Worm (Caenorhabditis elegans) whole organism, L4 larva: ENCODE data around the gene C34C12.8.

ENCODE experiments used
- F37D6.2 ChIP-seq: sonication (generic microtip); optimal IDR thresholded peaks from 2 replicates; lab custom pipeline; 2016; ENCODE audit warnings: mild to moderate bottlenecking, missing genetic modification characterization, missing compliant biosample characterization
- R02D3.7 ChIP-seq: fragments of 150-350 bp; sonication (generic microtip); optimal IDR thresholded peaks from 3 replicates; lab custom pipeline; 2014; ENCODE audit warnings: missing biosample characterization, missing genetic modification characterization
- T26A8.4 ChIP-seq: fragments of 200-800 bp; sonication (Bioruptor generic); IDR thresholded peaks from 2 replicates; pipeline ENCODE4 v1.3.6; 2022; ENCODE audit warnings: missing genetic modification characterization, missing compliant biosample characterization
- Y105C5A.15 ChIP-seq: fragments of 200-800 bp; sonication (Bioruptor generic); IDR thresholded peaks from 2 replicates; pipeline ENCODE4 v1.3.6; 2022; ENCODE audit warnings: missing genetic modification characterization, missing compliant biosample characterization
- Y48G9A.11 ChIP-seq: fragments of 200-800 bp; sonication (Bioruptor generic); IDR thresholded peaks from 2 replicates; pipeline ENCODE4 v1.3.6; 2022; ENCODE audit warnings: missing genetic modification reagents, missing genetic modification characterization, missing compliant biosample characterization
- Y5F2A.4 ChIP-seq: fragments of 200-800 bp; sonication (Bioruptor generic); optimal IDR thresholded peaks from 2 replicates; lab custom pipeline; 2018; ENCODE audit warnings: mild to moderate bottlenecking, missing genetic modification characterization, missing compliant biosample characterization
- ZK337.2 ChIP-seq: fragments of 200-800 bp; sonication (Bioruptor generic); IDR thresholded peaks from 2 replicates; pipeline ENCODE4 v1.3.6; 2022; ENCODE audit warnings: missing genetic modification reagents, missing genetic modification characterization, missing compliant biosample characterization
- ZK546.5 ChIP-seq, 2 experiments: sonication (generic microtip); optimal IDR thresholded peaks; 2 replicates each; lab custom pipeline; 2017; ENCODE audit warnings: missing biosample characterization in 2 of 2, missing genetic modification characterization in 2 of 2
- aha-1 ChIP-seq: fragments of 150-350 bp; peaks from one replicate; lab custom pipeline; 2014; ENCODE audit warnings: missing biosample characterization, missing genetic modification characterization
- aly-2 ChIP-seq: sonication (generic microtip); optimal IDR thresholded peaks from 2 replicates; lab custom pipeline; 2018; ENCODE audit warnings: missing biosample characterization, missing genetic modification characterization
- arid-1 ChIP-seq: fragments of 200-800 bp; sonication (Bioruptor generic); conservative IDR thresholded peaks from 2 replicates; pipeline ENCODE4 v1.3.6; 2022; ENCODE audit warnings: missing genetic modification reagents, missing genetic modification characterization, missing compliant biosample characterization
- ceh-20 ChIP-seq: fragments of 200-800 bp; sonication (Bioruptor generic); IDR thresholded peaks from 2 replicates; pipeline ENCODE4 v1.3.6; 2022; ENCODE audit warnings: missing genetic modification reagents, missing genetic modification characterization, missing compliant biosample characterization
- ceh-32 ChIP-seq: sonication (generic microtip); optimal IDR thresholded peaks from 2 replicates; lab custom pipeline; 2016; ENCODE audit warnings: mild to moderate bottlenecking, missing genetic modification characterization, missing compliant biosample characterization; ENCODE audit not compliant: poor library complexity
- ceh-44 ChIP-seq: fragments of 200-800 bp; sonication (Bioruptor generic); IDR thresholded peaks from 2 replicates; pipeline ENCODE4 v1.3.6; 2022; ENCODE audit warnings: missing genetic modification reagents, missing genetic modification characterization, missing compliant biosample characterization
- ceh-62 ChIP-seq: sonication (generic microtip); optimal IDR thresholded peaks from 2 replicates; lab custom pipeline; 2017; ENCODE audit warnings: missing biosample characterization, missing genetic modification characterization
- ces-1 ChIP-seq: fragments of 150-350 bp; sonication (generic microtip); optimal IDR thresholded peaks from 4 replicates; lab custom pipeline; 2014; ENCODE audit warnings: missing biosample characterization, missing genetic modification reagents, missing genetic modification characterization
- ctbp-1 ChIP-seq: fragments of 200-800 bp; sonication (Bioruptor generic); IDR thresholded peaks from 2 replicates; pipeline ENCODE4 v1.3.6; 2022; ENCODE audit warnings: missing genetic modification reagents, missing genetic modification characterization, missing compliant biosample characterization
- dmd-6 ChIP-seq: fragments of 200-800 bp; sonication (Bioruptor generic); IDR thresholded peaks from 2 replicates; pipeline ENCODE4 v1.3.6; 2022; ENCODE audit warnings: missing genetic modification reagents, missing genetic modification characterization, missing compliant biosample characterization
- dmd-8 ChIP-seq: fragments of 200-800 bp; sonication (Bioruptor generic); IDR thresholded peaks from 2 replicates; pipeline ENCODE4 v1.3.6; 2022; ENCODE audit warnings: missing genetic modification characterization, missing compliant biosample characterization
- dpl-1 ChIP-seq: fragments of 150-350 bp; optimal IDR thresholded peaks from 2 replicates; lab custom pipeline; 2014; ENCODE audit warnings: missing biosample characterization, missing genetic modification reagents, missing genetic modification characterization
- dve-1 ChIP-seq: sonication (generic microtip); optimal IDR thresholded peaks from 2 replicates; lab custom pipeline; 2017; ENCODE audit warnings: antibody characterized with exemption, mild to moderate bottlenecking, missing genetic modification characterization, missing compliant biosample characterization; ENCODE audit not compliant: insufficient read depth
- egl-27 ChIP-seq: sonication (generic microtip); optimal IDR thresholded peaks from 3 replicates; lab custom pipeline; 2017; ENCODE audit warnings: missing biosample characterization, missing genetic modification reagents, missing genetic modification characterization
- egl-43 ChIP-seq: fragments of 200-800 bp; sonication (Bioruptor generic); IDR thresholded peaks from 2 replicates; pipeline ENCODE4 v1.3.6; 2022; ENCODE audit warnings: missing genetic modification reagents, missing genetic modification characterization, missing compliant biosample characterization
- fkh-10 ChIP-seq: fragments of 150-350 bp; optimal IDR thresholded peaks from 2 replicates; lab custom pipeline; 2014; ENCODE audit warnings: missing biosample characterization, missing genetic modification reagents, missing genetic modification characterization
- hif-1 ChIP-seq, 2 experiments: sonication (generic microtip); optimal IDR thresholded peaks; 2 replicates each; lab custom pipeline; 2016 to 2017; ENCODE audit warnings: missing compliant biosample characterization in 2 of 2, missing genetic modification characterization in 2 of 2, missing genetic modification reagents in 2 of 2, missing genotype in 2 of 2, mild to moderate bottlenecking in 1 of 2
- hlh-30 ChIP-seq: sonication (generic microtip); optimal IDR thresholded peaks from 2 replicates; lab custom pipeline; 2017; ENCODE audit warnings: antibody characterized with exemption, mild to moderate bottlenecking, missing genetic modification characterization, missing compliant biosample characterization; ENCODE audit not compliant: insufficient read depth
- hmg-1.1 ChIP-seq: fragments of 200-800 bp; sonication (Bioruptor generic); IDR thresholded peaks from 2 replicates; pipeline ENCODE4 v1.3.6; 2022; ENCODE audit warnings: missing genetic modification reagents, missing genetic modification characterization, missing compliant biosample characterization
- jun-1 ChIP-seq: fragments of 150-350 bp; optimal IDR thresholded peaks from 2 replicates; lab custom pipeline; 2014; ENCODE audit warnings: missing biosample characterization, missing genetic modification reagents, missing genetic modification characterization
- lin-38 ChIP-seq: fragments of 200-800 bp; sonication (Bioruptor generic); IDR thresholded peaks from 2 replicates; pipeline ENCODE4 v1.3.6; 2022; ENCODE audit warnings: missing genetic modification reagents, missing genetic modification characterization, missing compliant biosample characterization
- lin-39 ChIP-seq: fragments of 150-350 bp; optimal IDR thresholded peaks from 2 replicates; lab custom pipeline; 2014; ENCODE audit warnings: missing biosample characterization, missing genetic modification reagents, missing genetic modification characterization
- lir-3 ChIP-seq: sonication (generic microtip); optimal IDR thresholded peaks from 2 replicates; lab custom pipeline; 2016; ENCODE audit warnings: mild to moderate bottlenecking, missing genetic modification characterization, missing compliant biosample characterization
- mdl-1 ChIP-seq, 2 experiments: fragments of 150-350 bp in 1 of 2; sonication (generic microtip) in 1 of 2; optimal IDR thresholded peaks; 2 replicates each; lab custom pipeline; 2014 to 2017; ENCODE audit warnings: missing biosample characterization in 2 of 2, missing genetic modification characterization in 2 of 2
- mdt-29 ChIP-seq: fragments of 200-800 bp; sonication (Bioruptor generic); IDR thresholded peaks from 2 replicates; pipeline ENCODE4 v1.3.6; 2022; ENCODE audit warnings: missing genetic modification reagents, missing genetic modification characterization, missing compliant biosample characterization
- mep-1 ChIP-seq: fragments of 150-350 bp; sonication (generic microtip); optimal IDR thresholded peaks from 3 replicates; lab custom pipeline; 2014; ENCODE audit warnings: missing biosample characterization, missing genetic modification characterization
- nhr-25 ChIP-seq: sonication (generic microtip); optimal IDR thresholded peaks from 2 replicates; lab custom pipeline; 2017; ENCODE audit warnings: missing genetic modification characterization, mild to moderate bottlenecking, missing compliant biosample characterization, antibody characterized with exemption, moderate library complexity, borderline replicate concordance; ENCODE audit not compliant: insufficient read depth
- nhr-28 ChIP-seq: fragments of 150-350 bp; optimal IDR thresholded peaks from 2 replicates; lab custom pipeline; 2014; ENCODE audit warnings: missing biosample characterization, missing genetic modification characterization
- nhr-41 ChIP-seq: fragments of 200-800 bp; sonication (Bioruptor generic); IDR thresholded peaks from 2 replicates; pipeline ENCODE4 v1.3.6; 2022; ENCODE audit warnings: missing genetic modification reagents, missing genetic modification characterization, missing compliant biosample characterization
- nhr-48 ChIP-seq: sonication (generic microtip); optimal IDR thresholded peaks from 2 replicates; lab custom pipeline; 2016; ENCODE audit warnings: mild to moderate bottlenecking, missing genetic modification characterization, missing compliant biosample characterization
- nhr-6 ChIP-seq: fragments of 150-350 bp; optimal IDR thresholded peaks from 2 replicates; lab custom pipeline; 2014; ENCODE audit warnings: missing biosample characterization, missing genetic modification characterization
- nhr-76 ChIP-seq: fragments of 150-350 bp; optimal IDR thresholded peaks from 2 replicates; lab custom pipeline; 2014; ENCODE audit warnings: missing biosample characterization, missing genetic modification characterization
- nhr-77 ChIP-seq: fragments of 150-350 bp; optimal IDR thresholded peaks from 2 replicates; lab custom pipeline; 2014; ENCODE audit warnings: missing biosample characterization, missing genetic modification characterization
- pha-4 ChIP-seq, 2 experiments: fragments of 150-350 bp in 1 of 2; fragments of 200-800 bp in 1 of 2; sonication (Bioruptor generic) in 1 of 2; IDR thresholded peaks in 1 of 2; optimal IDR thresholded peaks in 1 of 2; 2 replicates each; pipeline versions ENCODE4 v1.3.6 to Lab custom; 2014 to 2022; ENCODE audit warnings: missing genetic modification characterization in 2 of 2, missing genetic modification reagents in 2 of 2, missing biosample characterization in 1 of 2, missing compliant biosample characterization in 1 of 2
- pqm-1 ChIP-seq: sonication (generic microtip); optimal IDR thresholded peaks from 2 replicates; lab custom pipeline; 2017; ENCODE audit warnings: missing biosample characterization, missing genetic modification characterization
- rbr-2 ChIP-seq: sonication (generic microtip); optimal IDR thresholded peaks from 2 replicates; lab custom pipeline; 2016; ENCODE audit warnings: missing genotype, missing genetic modification characterization, missing compliant biosample characterization
- saeg-2 ChIP-seq: fragments of 200-800 bp; sonication (Bioruptor generic); IDR thresholded peaks from 2 replicates; pipeline ENCODE4 v1.3.6; 2022; ENCODE audit warnings: missing genetic modification reagents, missing genetic modification characterization, missing compliant biosample characterization
- spr-1 ChIP-seq: sonication (generic microtip); optimal IDR thresholded peaks from 2 replicates; lab custom pipeline; 2016; ENCODE audit warnings: mild to moderate bottlenecking, missing genetic modification characterization, missing compliant biosample characterization
- tag-97 ChIP-seq: fragments of 200-800 bp; sonication (Bioruptor generic); IDR thresholded peaks from 2 replicates; pipeline ENCODE4 v1.3.6; 2022; ENCODE audit warnings: missing genetic modification characterization, missing compliant biosample characterization
- unc-130 ChIP-seq: sonication (generic microtip); optimal IDR thresholded peaks from 2 replicates; lab custom pipeline; 2016; ENCODE audit warnings: missing genetic modification reagents, missing genetic modification characterization, missing compliant biosample characterization
- zfp-2 ChIP-seq: sonication (generic microtip); optimal IDR thresholded peaks from 2 replicates; lab custom pipeline; 2016; ENCODE audit warnings: mild to moderate bottlenecking, missing genetic modification characterization, missing compliant biosample characterization
- zip-11 ChIP-seq: fragments of 200-800 bp; sonication (Bioruptor generic); IDR thresholded peaks from 2 replicates; pipeline ENCODE4 v1.3.6; 2022; ENCODE audit warnings: missing genetic modification characterization, missing compliant biosample characterization

Gene C34C12.8

ce11 chrIII:3505051-3505548 lies 44.9 kb downstream of the C34C12.8 start, which contains the start of gene lias-1 (continued):
- TF ChIP-seq nhr-25 (tag; lab: Kevin White, UChicago) (peak; percentile 55), Y48G9A.11 (GFP tag; lab: Robert Waterston, UW) (no peak), ceh-62 (tag; lab: Kevin White, UChicago) (no peak), fkh-10 (GFP tag; lab: Kevin White, UChicago) (peak; percentile 52), zfp-2 (tag; lab: Kevin White, UChicago) (peak; percentile 27), saeg-2 (GFP tag; lab: Robert Waterston, UW) (no peak), hif-1 (tag; optimal IDR thresholded peaks at IDR 0.05; lab: Kevin White, UChicago) (peak in 1 of 2 experiments; percentile 62), ZK546.5 (tag; optimal IDR thresholded peaks at IDR 0.05; lab: Kevin White, UChicago) (peak in 1 of 2 experiments; percentile 32), mdl-1 (tag; optimal IDR thresholded peaks at IDR 0.05; lab: Kevin White, UChicago) (peak in 1 of 2 experiments; percentile 72), pqm-1 (tag; lab: Kevin White, UChicago) (no peak), dmd-8 (GFP tag; lab: Robert Waterston, UW) (no peak), nhr-76 (tag; lab: Kevin White, UChicago) (no peak), aha-1 (tag; lab: Kevin White, UChicago) (no peak), dpl-1 (peak; percentile 84), R02D3.7 (no peak), egl-43 (no peak), Y5F2A.4 (no peak), ces-1 (GFP tag; lab: Kevin White, UChicago) (no peak), lin-38 (GFP tag; lab: Robert Waterston, UW) (peak; percentile 83), ceh-32 (tag; lab: Kevin White, UChicago) (no peak), mdt-29 (no peak), ceh-44 (no peak), ctbp-1 (GFP tag; lab: Robert Waterston, UW) (no peak), Y105C5A.15 (GFP tag; lab: Robert Waterston, UW) (no peak), nhr-77 (tag; lab: Kevin White, UChicago) (peak; percentile 84), pha-4 (GFP tag; IDR thresholded peaks at IDR 0.05; lab: Robert Waterston, UW) (no peak), pha-4 (tag; optimal IDR thresholded peaks at IDR 0.05; lab: Kevin White, UChicago) (peak; percentile 33), nhr-48 (no peak), F37D6.2 (tag; lab: Kevin White, UChicago) (no peak), dve-1 (tag; lab: Kevin White, UChicago) (peak; percentile 69), egl-27 (tag; lab: Kevin White, UChicago) (no peak), arid-1 (GFP tag; lab: Robert Waterston, UW) (peak; percentile 30; the same call in 1 of the 2 replicates), lin-39 (tag; lab: Kevin White, UChicago) (no peak), nhr-28 (tag; lab: Kevin White, UChicago) (peak; percentile 68), jun-1 (tag; lab: Kevin White, UChicago) (no peak), dmd-6 (peak; percentile 24; the same call in 1 of the 2 replicates), hmg-1.1 (GFP tag; lab: Robert Waterston, UW) (peak; percentile 66), lir-3 (no peak), aly-2 (tag; lab: Kevin White, UChicago) (no peak), spr-1 (tag; lab: Kevin White, UChicago) (peak; percentile 24), unc-130 (GFP tag; lab: Kevin White, UChicago) (peak; percentile 8), zip-11 (GFP tag; lab: Robert Waterston, UW) (no peak), nhr-6 (tag; lab: Kevin White, UChicago) (peak; percentile 73), T26A8.4 (GFP tag; lab: Robert Waterston, UW) (peak; percentile 24; the same call in 1 of the 2 replicates), tag-97 (GFP tag; lab: Robert Waterston, UW) (no peak), rbr-2 (tag; lab: Kevin White, UChicago) (peak; percentile 60), ZK337.2 (GFP tag; lab: Robert Waterston, UW) (no peak), mep-1 (peak; percentile 90), nhr-41 (no peak), ceh-20 (GFP tag; lab: Robert Waterston, UW) (no peak), hlh-30 (tag; lab: Kevin White, UChicago) (peak; percentile 82)
